Worm (Caenorhabditis elegans): ENCODE measurements around the gene dhhc-6.

ce11 chrIV:12096479-12096878 is 28.3 kb upstream of the dhhc-6 start, which contains the start of gene mon-2:
- TF ChIP-seq hlh-11 (tag; optimal IDR thresholded peaks at IDR 0.05), result no peak
- no peak for TF ChIP-seq unc-62 (GFP tag; optimal IDR thresholded peaks at IDR 0.05 in 1 of 2)
- no peak for TF ChIP-seq unc-62 (tag; optimal IDR thresholded peaks at IDR 0.05)
- TF ChIP-seq egl-27 (tag; optimal IDR thresholded peaks at IDR 0.05), result no peak
- no peak for TF ChIP-seq snpc-4 (tag; optimal IDR thresholded peaks at IDR 0.05)
- TF ChIP-seq nhr-237 (tag; optimal IDR thresholded peaks at IDR 0.05), result no peak
- no peak for TF ChIP-seq pha-4 (GFP tag; IDR thresholded peaks at IDR 0.05)
- TF ChIP-seq pha-4 (tag; optimal IDR thresholded peaks at IDR 0.05), result no peak
- TF ChIP-seq nhr-76 (tag; optimal IDR thresholded peaks at IDR 0.05), result no peak
- TF ChIP-seq skn-1 (tag; optimal IDR thresholded peaks at IDR 0.05), result no peak
